Fruit fly (Drosophila melanogaster) whole organism, embryonic: ENCODE measurements around the gene Hexo1.

ENCODE experiments used
- Ada2b ChIP-seq: fragments of 200-800 bp; sonication (Bioruptor generic); IDR thresholded peaks from 2 replicates; pipeline ENCODE4 v1.3.6; 2022; ENCODE audit warnings: missing biosample characterization, missing genetic modification characterization
- Aef1 ChIP-seq: fragments of 200-800 bp; sonication (Bioruptor generic); IDR thresholded peaks from 3 replicates; pipeline ENCODE4 v1.3.6; 2022; ENCODE audit warnings: missing biosample characterization, missing genetic modification characterization
- CG11398 ChIP-seq: fragments of 200-800 bp; sonication (Bioruptor generic); optimal IDR thresholded peaks from 2 replicates; lab custom pipeline; 2016; ENCODE audit warnings: missing biosample characterization, missing genetic modification characterization
- CG11504 ChIP-seq: fragments of 200-800 bp; sonication (Bioruptor generic); optimal IDR thresholded peaks from 3 replicates; lab custom pipeline; 2019; ENCODE audit warnings: missing biosample characterization, mild to moderate bottlenecking, missing genetic modification characterization, moderate library complexity
- CG11560 ChIP-seq: fragments of 200-800 bp; sonication (Bioruptor generic); IDR thresholded peaks from 3 replicates; pipeline ENCODE4 v1.3.6; 2022; ENCODE audit warnings: missing biosample characterization, missing genetic modification characterization
- CG11695 ChIP-seq: fragments of 200-800 bp; sonication (Bioruptor generic); IDR thresholded peaks from 3 replicates; pipeline ENCODE4 v1.3.6; 2022; ENCODE audit warnings: missing biosample characterization, missing genetic modification characterization
- CG12219 ChIP-seq: fragments of 200-800 bp; sonication (Bioruptor generic); optimal IDR thresholded peaks from 3 replicates; lab custom pipeline; 2018; ENCODE audit warnings: missing biosample characterization, mild to moderate bottlenecking, missing genetic modification characterization
- CG14965 ChIP-seq: fragments of 200-800 bp; sonication (Bioruptor generic); optimal IDR thresholded peaks from 2 replicates; lab custom pipeline; 2016; ENCODE audit warnings: missing biosample characterization, missing genetic modification characterization, borderline replicate concordance
- CG1647 ChIP-seq: fragments of 200-800 bp; sonication (Bioruptor generic); optimal IDR thresholded peaks from 3 replicates; lab custom pipeline; 2016; ENCODE audit warnings: missing biosample characterization, missing genetic modification characterization
- CG17612 ChIP-seq: fragments of 200-800 bp; sonication (Bioruptor generic); IDR thresholded peaks from 2 replicates; pipeline ENCODE4 v1.3.6; 2022; ENCODE audit warnings: missing biosample characterization, missing genetic modification characterization
- CG2129 ChIP-seq: fragments of 200-800 bp; sonication (Bioruptor generic); IDR thresholded peaks from 2 replicates; pipeline ENCODE4 v1.3.6; 2022; ENCODE audit warnings: missing biosample characterization, missing genetic modification characterization; ENCODE audit not compliant: partially characterized antibody
- CG2678 ChIP-seq: fragments of 200-800 bp; sonication (Bioruptor generic); optimal IDR thresholded peaks from 3 replicates; lab custom pipeline; 2019; ENCODE audit warnings: missing biosample characterization, mild to moderate bottlenecking, missing genetic modification characterization, moderate library complexity
- CG30403 ChIP-seq: fragments of 200-800 bp; sonication (Bioruptor generic); optimal IDR thresholded peaks from 3 replicates; lab custom pipeline; 2016; ENCODE audit warnings: missing biosample characterization, missing genetic modification characterization
- CG4282 ChIP-seq: fragments of 200-800 bp; sonication (Bioruptor generic); optimal IDR thresholded peaks from 2 replicates; lab custom pipeline; 2016; ENCODE audit warnings: missing biosample characterization, missing genetic modification characterization
- CG6689 ChIP-seq: fragments of 200-800 bp; sonication (Bioruptor generic); IDR thresholded peaks from 2 replicates; pipeline ENCODE4 v1.3.6; 2022; ENCODE audit warnings: missing biosample characterization, missing genetic modification characterization
- CG6813 ChIP-seq: fragments of 200-800 bp; sonication (Bioruptor generic); optimal IDR thresholded peaks from 2 replicates; lab custom pipeline; 2017; ENCODE audit warnings: missing biosample characterization, missing genetic modification characterization, mild to moderate bottlenecking, moderate library complexity, missing genetic modification reagents
- CG7271 ChIP-seq: fragments of 200-800 bp; sonication (Bioruptor generic); optimal IDR thresholded peaks from 2 replicates; lab custom pipeline; 2018; ENCODE audit warnings: missing biosample characterization, mild to moderate bottlenecking, missing genetic modification characterization, moderate library complexity
- CG9876 ChIP-seq: fragments of 200-800 bp; sonication (Bioruptor generic); optimal IDR thresholded peaks from 2 replicates; lab custom pipeline; 2016; ENCODE audit warnings: missing biosample characterization, missing genetic modification characterization
- Chrac-16 ChIP-seq: fragments of 200-800 bp; sonication (Bioruptor generic); optimal IDR thresholded peaks from 3 replicates; lab custom pipeline; 2016; ENCODE audit warnings: missing biosample characterization, missing genetic modification characterization
- Drgx ChIP-seq: fragments of 200-800 bp; sonication (Bioruptor generic); IDR thresholded peaks from 2 replicates; pipeline ENCODE4 v1.3.6; 2022; ENCODE audit warnings: missing biosample characterization, missing genetic modification characterization
- Ets65A ChIP-seq: fragments of 200-800 bp; sonication (Bioruptor generic); peaks from one replicate; lab custom pipeline; 2016; ENCODE audit warnings: missing biosample characterization, missing genetic modification characterization
- Fer1 ChIP-seq: fragments of 200-800 bp; sonication (Bioruptor generic); optimal IDR thresholded peaks from 2 replicates; lab custom pipeline; 2017; ENCODE audit warnings: missing biosample characterization, mild to moderate bottlenecking, missing genetic modification characterization
- H15 ChIP-seq: fragments of 200-800 bp; sonication (Bioruptor generic); IDR thresholded peaks from 3 replicates; pipeline ENCODE4 v1.3.6; 2022; ENCODE audit warnings: missing biosample characterization, missing genetic modification characterization
- Hmx ChIP-seq: fragments of 200-800 bp; sonication (Bioruptor generic); optimal IDR thresholded peaks from 2 replicates; lab custom pipeline; 2016; ENCODE audit warnings: missing biosample characterization, missing genetic modification characterization
- Med ChIP-seq: fragments of 200-800 bp; sonication (Bioruptor generic); peaks from one replicate; lab custom pipeline; 2016; ENCODE audit warnings: missing biosample characterization, missing genetic modification characterization, mild to moderate bottlenecking, inconsistent platforms, moderate library complexity
- Oli ChIP-seq: fragments of 200-800 bp; sonication (Bioruptor generic); optimal IDR thresholded peaks from 2 replicates; lab custom pipeline; 2018; ENCODE audit warnings: missing biosample characterization, mild to moderate bottlenecking, missing genetic modification characterization, moderate library complexity
- Scr ChIP-seq: fragments of 200-800 bp; sonication (Bioruptor generic); IDR thresholded peaks from 2 replicates; pipeline ENCODE4 v1.3.6; 2022; ENCODE audit warnings: missing biosample characterization, missing genetic modification characterization; ENCODE audit not compliant: partially characterized antibody
- Sox100B ChIP-seq: fragments of 200-800 bp; sonication (Bioruptor generic); optimal IDR thresholded peaks from 3 replicates; lab custom pipeline; 2018; ENCODE audit warnings: missing biosample characterization, mild to moderate bottlenecking, missing genetic modification characterization
- Xrp1 ChIP-seq: fragments of 200-800 bp; sonication (Bioruptor generic); IDR thresholded peaks from 2 replicates; pipeline ENCODE4 v1.3.6; 2022; ENCODE audit warnings: missing biosample characterization, missing genetic modification characterization
- bsh ChIP-seq, 2 experiments: fragments of 200-800 bp; sonication (Bioruptor generic); optimal IDR thresholded peaks; 2 replicates each; lab custom pipeline; 2017 to 2018; ENCODE audit warnings: mild to moderate bottlenecking in 2 of 2, missing biosample characterization in 2 of 2, missing genetic modification characterization in 2 of 2, moderate library complexity in 1 of 2
- cg ChIP-seq: fragments of 200-800 bp; sonication (Bioruptor generic); optimal IDR thresholded peaks from 3 replicates; lab custom pipeline; 2019; ENCODE audit warnings: missing biosample characterization, mild to moderate bottlenecking, missing genetic modification characterization, moderate library complexity
- chif ChIP-seq, 2 experiments: fragments of 200-800 bp; sonication (Bioruptor generic); optimal IDR thresholded peaks; 3 replicates each; lab custom pipeline; 2016; ENCODE audit warnings: missing biosample characterization in 2 of 2, missing genetic modification characterization in 2 of 2
- corto ChIP-seq: fragments of 200-800 bp; sonication (Bioruptor generic); optimal IDR thresholded peaks from 2 replicates; lab custom pipeline; 2016; ENCODE audit warnings: missing biosample characterization, mild to moderate bottlenecking, missing genetic modification characterization, moderate library complexity
- dmrt99B ChIP-seq: fragments of 200-800 bp; sonication (Bioruptor generic); optimal IDR thresholded peaks from 2 replicates; lab custom pipeline; 2018; ENCODE audit warnings: missing biosample characterization, mild to moderate bottlenecking, missing genetic modification characterization, moderate library complexity
- hbn ChIP-seq: fragments of 200-800 bp; sonication (Bioruptor generic); IDR thresholded peaks from 2 replicates; pipeline ENCODE4 v1.3.6; 2022; ENCODE audit warnings: missing biosample characterization, missing genetic modification characterization; ENCODE audit not compliant: partially characterized antibody
- hkb ChIP-seq, 2 experiments: fragments of 200-800 bp in 1 of 2; fragments of >200 bp in 1 of 2; sonication (Bioruptor generic) in 1 of 2; IDR thresholded peaks in 1 of 2; optimal IDR thresholded peaks in 1 of 2; 2 replicates each; pipeline versions ENCODE4 v1.3.6 to Lab custom; 2017 to 2022; ENCODE audit warnings: missing biosample characterization in 1 of 2, missing genetic modification characterization in 1 of 2
- lmd ChIP-seq: fragments of 200-800 bp; sonication (Bioruptor generic); IDR thresholded peaks from 2 replicates; pipeline ENCODE4 v1.3.6; 2022; ENCODE audit warnings: missing biosample characterization, missing genetic modification characterization
- mam ChIP-seq: fragments of 200-800 bp; sonication (Bioruptor generic); optimal IDR thresholded peaks from 3 replicates; lab custom pipeline; 2016; ENCODE audit warnings: missing biosample characterization, missing genetic modification characterization
- nom ChIP-seq: fragments of 200-800 bp; sonication (Bioruptor generic); optimal IDR thresholded peaks from 2 replicates; lab custom pipeline; 2017; ENCODE audit warnings: missing biosample characterization, missing genetic modification characterization, mild to moderate bottlenecking, moderate library complexity, missing genetic modification reagents
- oc ChIP-seq: fragments of 200-800 bp; sonication (Bioruptor generic); optimal IDR thresholded peaks from 2 replicates; lab custom pipeline; 2018; ENCODE audit warnings: missing biosample characterization, mild to moderate bottlenecking, missing genetic modification characterization, moderate library complexity
- otp ChIP-seq: fragments of 200-800 bp; sonication (Bioruptor generic); IDR thresholded peaks from 3 replicates; pipeline ENCODE4, ENCODE4 v1.3.6; 2022; ENCODE audit warnings: missing biosample characterization, missing genetic modification characterization
- prd ChIP-seq, 3 experiments: fragments of >200 bp in 2 of 3; fragments of 200-800 bp in 1 of 3; sonication (Bioruptor generic) in 1 of 3; optimal IDR thresholded peaks in 2 of 3; IDR thresholded peaks in 1 of 3; 2 replicates in 2 of 3; 3 replicates in 1 of 3; pipeline versions ENCODE4 v1.3.6 to Lab custom; 2017 to 2022; ENCODE audit warnings: missing biosample characterization in 1 of 3, missing genetic modification characterization in 1 of 3
- rib ChIP-seq: fragments of 200-800 bp; sonication (Bioruptor generic); IDR thresholded peaks from 2 replicates; pipeline ENCODE4 v1.3.6; 2022; ENCODE audit warnings: missing biosample characterization, missing genetic modification characterization
- sens ChIP-seq: fragments of 200-800 bp; sonication (Bioruptor generic); peaks from one replicate; lab custom pipeline; 2016; ENCODE audit warnings: missing biosample characterization, missing genetic modification characterization
- sisA ChIP-seq: fragments of 200-800 bp; sonication (Bioruptor generic); IDR thresholded peaks from 2 replicates; pipeline ENCODE4 v1.3.6; 2022; ENCODE audit warnings: missing biosample characterization, missing genetic modification characterization
- sna ChIP-seq: fragments of 200-800 bp; sonication (Bioruptor generic); IDR thresholded peaks from 2 replicates; pipeline ENCODE4 v1.3.6; 2022; ENCODE audit warnings: missing biosample characterization, missing genetic modification characterization; ENCODE audit not compliant: partially characterized antibody
- ttk ChIP-seq: fragments of 200-800 bp; sonication (Bioruptor generic); IDR thresholded peaks from 2 replicates; pipeline ENCODE4 v2.1.2; 2022; ENCODE audit warnings: missing biosample characterization, missing genetic modification characterization

Hexo1 gene

dm6 chr3L:4336588-4336987 is 48.1 kb downstream of the Hexo1 start:
- peak; percentile 88 for TF ChIP-seq sens (GFP tag; lab: Kevin White, UChicago)
- peak; percentile 82 for TF ChIP-seq nom (GFP tag; lab: Kevin White, UChicago)
- peak; percentile 70 for TF ChIP-seq Drgx (GFP tag; lab: Robert Waterston, UW)
- TF ChIP-seq CG11504: peak; percentile 10
- no peak for TF ChIP-seq CG30403 (GFP tag; lab: Kevin White, UChicago)
- peak; percentile 9 for TF ChIP-seq Med (GFP tag; lab: Kevin White, UChicago)
- TF ChIP-seq Ets65A (GFP tag; lab: Kevin White, UChicago): peak; percentile 76
- TF ChIP-seq bsh (GFP tag; optimal IDR thresholded peaks at IDR 0.05; lab: Kevin White, UChicago): peak in 1 of 2 experiments; percentile 20
- TF ChIP-seq CG17612: no peak
- no peak for TF ChIP-seq hkb (optimal IDR thresholded peaks at IDR 0.05; lab: Kevin White, UChicago)
- TF ChIP-seq hkb (GFP tag; IDR thresholded peaks at IDR 0.05; lab: Robert Waterston, UW): 0 out of 2 replicates have a peak, but pooled peaks have one; percentile 36

- TF ChIP-seq Ada2b (peak; percentile 24; the same call in 1 of the 2 replicates), CG11504 (peak; percentile 11), otp (GFP tag; lab: Robert Waterston, UW) (no peak), Xrp1 (0 out of 2 replicates have a peak, but pooled peaks have one; percentile 23), CG12219 (GFP tag; lab: Kevin White, UChicago) (no peak), corto (GFP tag; lab: Kevin White, UChicago) (no peak), CG2678 (tag; lab: Kevin White, UChicago) (no peak), sna (no peak), CG1647 (GFP tag; lab: Kevin White, UChicago) (no peak), CG4282 (GFP tag; lab: Kevin White, UChicago) (no peak), mam (GFP tag; lab: Kevin White, UChicago) (no peak), Chrac-16 (no peak), nom (GFP tag; lab: Kevin White, UChicago) (no peak), cg (no peak), hkb (optimal IDR thresholded peaks at IDR 0.05; lab: Kevin White, UChicago) (no peak), hkb (GFP tag; IDR thresholded peaks at IDR 0.05; lab: Robert Waterston, UW) (peak; percentile 51; the same call in 1 of the 2 replicates), CG6813 (GFP tag; lab: Kevin White, UChicago) (no peak), CG6689 (GFP tag; lab: Robert Waterston, UW) (peak; percentile 28; the same call in 1 of the 2 replicates), CG7271 (tag; lab: Kevin White, UChicago) (no peak), Oli (tag; lab: Kevin White, UChicago) (no peak), H15 (GFP tag; lab: Robert Waterston, UW) (0 out of 3 replicates have a peak, but pooled peaks have one; percentile 39), Aef1 (0 out of 3 replicates have a peak, but pooled peaks have one; percentile 12), Drgx (GFP tag; lab: Robert Waterston, UW) (peak; percentile 59), CG2129 (GFP tag; lab: Robert Waterston, UW) (no peak), oc (no peak), dmrt99B (tag; lab: Kevin White, UChicago) (peak; percentile 0), ttk (GFP tag; lab: Robert Waterston, UW) (peak; percentile 37; the same call in 1 of the 2 replicates), rib (no peak), sisA (GFP tag; lab: Robert Waterston, UW) (0 out of 2 replicates have a peak, but pooled peaks have one; percentile 12), lmd (GFP tag; lab: Robert Waterston, UW) (peak; percentile 25; the same call in 1 of the 2 replicates), Sox100B (GFP tag; lab: Kevin White, UChicago) (no peak), hbn (GFP tag; lab: Robert Waterston, UW) (no peak), CG11398 (no peak), Fer1 (no peak), CG14965 (no peak), prd (optimal IDR thresholded peaks at IDR 0.05; lab: Kevin White, UChicago) (no peak), prd (GFP tag; IDR thresholded peaks at IDR 0.05; lab: Robert Waterston, UW) (peak; percentile 64; the same call in 2 of the 3 replicates), CG9876 (GFP tag; lab: Kevin White, UChicago) (no peak), Hmx (GFP tag; lab: Kevin White, UChicago) (no peak), CG11695 (GFP tag; lab: Robert Waterston, UW) (no peak), Scr (GFP tag; lab: Robert Waterston, UW) (no peak), chif (GFP tag; optimal IDR thresholded peaks at IDR 0.05; lab: Kevin White, UChicago) (no peak), CG11560 (tag; lab: Robert Waterston, UW) (no peak)
Measured at dm6 chr3L:4339525-4339924, 51.1 kb downstream of the Hexo1 start.
